Fruit fly (Drosophila melanogaster): ENCODE results near the gene Mipp1.

The Mipp1 gene

dm6 chr3L:16602736-16603144 is 29.6 kb upstream of the Mipp1 start, which contains the start of gene Arts (continued):
- TF ChIP-seq Eip74EF (GFP tag; optimal IDR thresholded peaks at IDR 0.05), result no peak
- no peak for TF ChIP-seq CG14441 (GFP tag; IDR thresholded peaks at IDR 0.05)
- TF ChIP-seq CG18011 (GFP tag; optimal IDR thresholded peaks at IDR 0.05), result no peak
- no peak for TF ChIP-seq nau (GFP tag; optimal IDR thresholded peaks at IDR 0.05)
- no peak for TF ChIP-seq CG6854 (GFP tag; optimal IDR thresholded peaks at IDR 0.05)
- no peak for TF ChIP-seq Dbx (GFP tag; IDR thresholded peaks at IDR 0.05)
- TF ChIP-seq CG10321 (GFP tag; IDR thresholded peaks at IDR 0.05), result no peak
- peak; percentile 2 for TF ChIP-seq dmrt99B (tag; optimal IDR thresholded peaks at IDR 0.05)
- no peak for TF ChIP-seq CG7745 (tag; optimal IDR thresholded peaks at IDR 0.05)
- peak; percentile 65 for TF ChIP-seq sug (tag; optimal IDR thresholded peaks at IDR 0.05)
- no peak for TF ChIP-seq MBD-R2 (GFP tag; IDR thresholded peaks at IDR 0.05)
- no peak for TF ChIP-seq fu2 (GFP tag; optimal IDR thresholded peaks at IDR 0.05)
- peak; percentile 48 for TF ChIP-seq sd (tag; optimal IDR thresholded peaks at IDR 0.05)
- TF ChIP-seq CG10431 (GFP tag; optimal IDR thresholded peaks at IDR 0.05), result no peak
- TF ChIP-seq CG14965 (GFP tag; optimal IDR thresholded peaks at IDR 0.05; ENCODE audit: borderline replicate concordance), result no peak
- TF ChIP-seq YL-1 (GFP tag; optimal IDR thresholded peaks at IDR 0.05), result peak; percentile 17
- TF ChIP-seq CG3838 (GFP tag; optimal IDR thresholded peaks at IDR 0.05), result no peak
- peak; percentile 2 for TF ChIP-seq gsb-n (tag; optimal IDR thresholded peaks at IDR 0.05)
- no peak for TF ChIP-seq CG12236 (GFP tag; optimal IDR thresholded peaks at IDR 0.05)
- no peak for TF ChIP-seq NFAT (GFP tag; IDR thresholded peaks at IDR 0.05)
- no peak for TF ChIP-seq crol (GFP tag; IDR thresholded peaks at IDR 0.05)
- no peak for TF ChIP-seq CG17912 (GFP tag; optimal IDR thresholded peaks at IDR 0.05)
- no peak for TF ChIP-seq unc-4 (GFP tag; IDR thresholded peaks at IDR 0.05; ENCODE audit: partially characterized antibody)
- TF ChIP-seq E2f2 (GFP tag; IDR thresholded peaks at IDR 0.05), result no peak
- TF ChIP-seq Oaz (GFP tag; IDR thresholded peaks at IDR 0.05), result no peak
- peak; percentile 9 for TF ChIP-seq Hmr (GFP tag; optimal IDR thresholded peaks at IDR 0.05)
- no peak for TF ChIP-seq cad (GFP tag; optimal IDR thresholded peaks at IDR 0.05)
- TF ChIP-seq da (GFP tag; optimal IDR thresholded peaks at IDR 0.05), result no peak
- TF ChIP-seq rib (GFP tag; IDR thresholded peaks at IDR 0.05), result no peak
- TF ChIP-seq CG3065 (GFP tag; optimal IDR thresholded peaks at IDR 0.05), result no peak
- TF ChIP-seq nerfin-2 (GFP tag; IDR thresholded peaks at IDR 0.05; ENCODE audit: partially characterized antibody), result no peak
- TF ChIP-seq Ets65A (GFP tag), result peak; percentile 68
- no peak for TF ChIP-seq pan (optimal IDR thresholded peaks at IDR 0.05)
- no peak for TF ChIP-seq pan (GFP tag; optimal IDR thresholded peaks at IDR 0.05 in 1 of 2, IDR thresholded peaks at IDR 0.05 in 1 of 2)
- TF ChIP-seq CG4820 (GFP tag; optimal IDR thresholded peaks at IDR 0.05), result no peak
- no peak for TF ChIP-seq Lim3 (GFP tag; IDR thresholded peaks at IDR 0.05)
- no peak for TF ChIP-seq hbn (GFP tag; IDR thresholded peaks at IDR 0.05; ENCODE audit: partially characterized antibody)
- no peak for TF ChIP-seq so (GFP tag; IDR thresholded peaks at IDR 0.05)
- no peak for TF ChIP-seq CG2199 (GFP tag; IDR thresholded peaks at IDR 0.05)
- peak; percentile 43 for TF ChIP-seq CG3281 (GFP tag; optimal IDR thresholded peaks at IDR 0.05)
- TF ChIP-seq Hand (GFP tag; optimal IDR thresholded peaks at IDR 0.05), result no peak
- no peak for TF ChIP-seq CG33557 (GFP tag; optimal IDR thresholded peaks at IDR 0.05)
- TF ChIP-seq CG2889 (GFP tag; IDR thresholded peaks at IDR 0.05), result no peak
- TF ChIP-seq inv (GFP tag; IDR thresholded peaks at IDR 0.05; ENCODE audit: partially characterized antibody), result no peak
- TF ChIP-seq CG8924 (tag; optimal IDR thresholded peaks at IDR 0.05), result peak; percentile 20
- peak; percentile 48 for TF ChIP-seq CG2116 (GFP tag; optimal IDR thresholded peaks at IDR 0.05)
- TF ChIP-seq tna (GFP tag; IDR thresholded peaks at IDR 0.05; ENCODE audit: partially characterized antibody), result no peak
- no peak for TF ChIP-seq cg (GFP tag; optimal IDR thresholded peaks at IDR 0.05)
- TF ChIP-seq CrebB (tag; optimal IDR thresholded peaks at IDR 0.05), result no peak
- TF ChIP-seq CG10274 (GFP tag; optimal IDR thresholded peaks at IDR 0.05), result no peak
- no peak for TF ChIP-seq Rx (GFP tag; IDR thresholded peaks at IDR 0.05)
